Worm (Caenorhabditis elegans) whole organism, L2 larva: Measurements from ENCODE around the gene ptrg-1.

ENCODE experiments used
- Y55F3AM.14 ChIP-seq: fragments of 200-800 bp; sonication (Bioruptor generic); optimal IDR thresholded peaks from 2 replicates; lab custom pipeline; 2018; ENCODE audit warnings: mild to moderate bottlenecking, missing genetic modification characterization, missing compliant biosample characterization
- ZK546.5 ChIP-seq: sonication (generic microtip); optimal IDR thresholded peaks from 2 replicates; lab custom pipeline; 2017; ENCODE audit warnings: missing biosample characterization, missing genetic modification characterization
- alr-1 ChIP-seq: fragments of 150-350 bp; optimal IDR thresholded peaks from 2 replicates; lab custom pipeline; 2014; ENCODE audit warnings: missing biosample characterization, missing genetic modification characterization
- aly-2 ChIP-seq: fragments of 150-350 bp; optimal IDR thresholded peaks from 2 replicates; lab custom pipeline; 2014; ENCODE audit warnings: missing biosample characterization, missing genetic modification characterization
- ama-1 ChIP-seq: fragments of 150-350 bp; optimal IDR thresholded peaks from 2 replicates; lab custom pipeline; 2018; ENCODE audit warnings: inconsistent platforms
- blmp-1 ChIP-seq: sonication (generic microtip); optimal IDR thresholded peaks from 2 replicates; lab custom pipeline; 2017; ENCODE audit warnings: missing genetic modification characterization, mild to moderate bottlenecking, missing compliant biosample characterization, antibody characterized with exemption, moderate library complexity; ENCODE audit not compliant: insufficient read depth
- ceh-16 ChIP-seq: fragments of 150-350 bp; optimal IDR thresholded peaks from 2 replicates; lab custom pipeline; 2014; ENCODE audit warnings: missing biosample characterization, missing genetic modification characterization
- ceh-82 ChIP-seq: fragments of 150-350 bp; optimal IDR thresholded peaks from 2 replicates; lab custom pipeline; 2014; ENCODE audit warnings: missing biosample characterization, missing genetic modification characterization
- dmd-4 ChIP-seq: sonication (generic microtip); optimal IDR thresholded peaks from 2 replicates; lab custom pipeline; 2017; ENCODE audit warnings: missing biosample characterization, missing genetic modification characterization
- elt-1 ChIP-seq: fragments of 150-350 bp; optimal IDR thresholded peaks from 2 replicates; lab custom pipeline; 2014; ENCODE audit warnings: missing biosample characterization, missing genetic modification characterization
- fos-1 ChIP-seq: fragments of 150-350 bp; optimal IDR thresholded peaks from 2 replicates; lab custom pipeline; 2014; ENCODE audit warnings: missing biosample characterization, missing genetic modification characterization
- gmeb-1 ChIP-seq: fragments of 150-350 bp; optimal IDR thresholded peaks from 2 replicates; lab custom pipeline; 2014; ENCODE audit warnings: missing biosample characterization, missing genetic modification characterization
- lin-13 ChIP-seq: fragments of 150-350 bp; optimal IDR thresholded peaks from 2 replicates; lab custom pipeline; 2014; ENCODE audit warnings: missing biosample characterization, missing genetic modification reagents, missing genetic modification characterization
- mab-5 ChIP-seq: fragments of 150-350 bp; optimal IDR thresholded peaks from 2 replicates; lab custom pipeline; 2014; ENCODE audit warnings: missing biosample characterization, missing genetic modification characterization
- mbf-1 ChIP-seq: sonication (generic microtip); optimal IDR thresholded peaks from 2 replicates; lab custom pipeline; 2017; ENCODE audit warnings: missing biosample characterization, missing genetic modification characterization
- nhr-10 ChIP-seq: sonication (generic microtip); optimal IDR thresholded peaks from 2 replicates; lab custom pipeline; 2017; ENCODE audit warnings: missing biosample characterization, missing genetic modification characterization
- nhr-11 ChIP-seq: fragments of 150-350 bp; optimal IDR thresholded peaks from 2 replicates; lab custom pipeline; 2014; ENCODE audit warnings: missing biosample characterization, missing genetic modification characterization
- nhr-129 ChIP-seq: fragments of 150-350 bp; optimal IDR thresholded peaks from 2 replicates; lab custom pipeline; 2014; ENCODE audit warnings: missing biosample characterization, missing genetic modification characterization
- nhr-21 ChIP-seq: fragments of 150-350 bp; optimal IDR thresholded peaks from 2 replicates; lab custom pipeline; 2014; ENCODE audit warnings: missing biosample characterization, missing genetic modification characterization
- nhr-23 ChIP-seq: fragments of 150-350 bp; optimal IDR thresholded peaks from 2 replicates; lab custom pipeline; 2014; ENCODE audit warnings: missing biosample characterization, missing genetic modification reagents, missing genetic modification characterization
- nhr-237 ChIP-seq: fragments of 150-350 bp; optimal IDR thresholded peaks from 2 replicates; lab custom pipeline; 2014; ENCODE audit warnings: missing biosample characterization, missing genetic modification characterization
- nhr-6 ChIP-seq: fragments of 150-350 bp; optimal IDR thresholded peaks from 2 replicates; lab custom pipeline; 2014; ENCODE audit warnings: missing biosample characterization, missing genetic modification characterization
- nhr-77 ChIP-seq: fragments of 150-350 bp; optimal IDR thresholded peaks from 2 replicates; lab custom pipeline; 2014; ENCODE audit warnings: missing biosample characterization, missing genetic modification characterization
- peb-1 ChIP-seq: fragments of 150-350 bp; optimal IDR thresholded peaks from 2 replicates; lab custom pipeline; 2014; ENCODE audit warnings: missing biosample characterization, missing genetic modification characterization
- skn-1 ChIP-seq: sonication (generic microtip); optimal IDR thresholded peaks from 2 replicates; lab custom pipeline; 2017; ENCODE audit warnings: missing biosample characterization, missing genetic modification characterization
- sma-3 ChIP-seq: sonication (generic microtip); optimal IDR thresholded peaks from 2 replicates; lab custom pipeline; 2016; ENCODE audit warnings: missing genetic modification reagents, missing genetic modification characterization, missing compliant biosample characterization
- sma-9 ChIP-seq, 2 experiments: fragments of 150-350 bp in 1 of 2; sonication (generic microtip) in 1 of 2; optimal IDR thresholded peaks; 2 replicates each; lab custom pipeline; 2014 to 2016; ENCODE audit warnings: missing genetic modification characterization in 2 of 2, mild to moderate bottlenecking in 1 of 2, missing biosample characterization in 1 of 2, missing compliant biosample characterization in 1 of 2, missing genetic modification reagents in 1 of 2, moderate library complexity in 1 of 2
- snpc-4 ChIP-seq: fragments of 150-350 bp; optimal IDR thresholded peaks from 2 replicates; lab custom pipeline; 2014; ENCODE audit warnings: missing biosample characterization, missing genetic modification characterization
- unc-39 ChIP-seq: fragments of 150-350 bp; optimal IDR thresholded peaks from 2 replicates; lab custom pipeline; 2014; ENCODE audit warnings: missing biosample characterization, missing genetic modification characterization
- unc-55 ChIP-seq: fragments of 150-350 bp; sonication (generic microtip); optimal IDR thresholded peaks from 3 replicates; lab custom pipeline; 2014; ENCODE audit warnings: missing biosample characterization, missing genetic modification reagents, missing genetic modification characterization
- unc-62 ChIP-seq: fragments of 150-350 bp; optimal IDR thresholded peaks from 2 replicates; lab custom pipeline; 2014; ENCODE audit warnings: missing biosample characterization, missing genetic modification reagents, missing genetic modification characterization
- zag-1 ChIP-seq: fragments of 150-350 bp; optimal IDR thresholded peaks from 2 replicates; lab custom pipeline; 2014; ENCODE audit warnings: missing biosample characterization, missing genetic modification characterization
- ztf-11 ChIP-seq: sonication (generic microtip); optimal IDR thresholded peaks from 2 replicates; lab custom pipeline; 2017; ENCODE audit warnings: missing biosample characterization, missing genetic modification characterization
- ztf-4 ChIP-seq: fragments of 150-350 bp; optimal IDR thresholded peaks from 2 replicates; lab custom pipeline; 2014; ENCODE audit warnings: missing biosample characterization, missing genetic modification characterization

Gene ptrg-1

ce11 chrIV:10164086-10164485, 30.2 kb downstream of the ptrg-1 start:
- TF ChIP-seq nhr-237 (tag; lab: Kevin White, UChicago) = no peak

ce11 chrIV:10161706-10162105, 32.5 kb downstream of the ptrg-1 start, which contains the start of gene pps-1:
pps-1 (plus strand) TSS chrIV:10162006.
- TF ChIP-seq Y55F3AM.14 = no peak

DNA sequence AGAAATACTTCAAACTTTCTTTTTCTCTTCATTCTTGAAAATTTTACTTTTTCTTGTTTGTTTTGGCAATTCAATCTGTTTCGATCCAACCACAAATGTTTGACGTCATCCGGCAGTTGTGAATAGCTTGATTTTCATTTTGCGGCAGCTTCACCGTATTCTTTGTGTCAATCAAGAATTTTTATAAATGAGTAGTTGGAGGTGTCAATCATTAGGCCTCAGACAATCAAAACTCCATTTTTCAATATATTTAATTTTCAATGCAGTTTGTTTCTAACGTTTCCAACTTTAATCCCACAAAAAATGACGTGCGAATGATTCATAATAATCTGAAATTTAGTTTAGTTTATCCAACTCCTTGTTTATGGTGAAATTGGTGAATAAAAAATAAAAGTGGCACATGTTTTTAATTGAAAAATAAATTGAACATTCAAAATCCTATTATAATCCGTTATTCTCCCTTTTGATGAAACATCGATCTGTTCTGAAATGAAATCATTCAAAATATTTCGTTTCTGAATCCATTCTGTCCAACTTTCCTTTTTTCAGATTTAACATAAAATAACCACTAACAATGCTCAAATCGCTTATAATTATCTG, 36.7 kb downstream of the ptrg-1 start, which contains the start of gene ttr-53:
Gene ttr-53 (plus strand): TSS at position 550 of the 600 bp plus-strand sequence.
- TF ChIP-seq nhr-6 (tag; lab: Kevin White, UChicago) (no peak), snpc-4 (tag; lab: Kevin White, UChicago) (no peak), sma-9 (GFP tag; optimal IDR thresholded peaks at IDR 0.05; lab: Kevin White, UChicago) (no peak), sma-9 (tag; optimal IDR thresholded peaks at IDR 0.05; lab: Kevin White, UChicago) (no peak), blmp-1 (no peak), elt-1 (tag; lab: Kevin White, UChicago) (no peak), nhr-23 (tag; lab: Kevin White, UChicago) (no peak), ceh-82 (no peak), nhr-21 (tag; lab: Kevin White, UChicago) (no peak), gmeb-1 (tag; lab: Kevin White, UChicago) (no peak), nhr-129 (tag; lab: Kevin White, UChicago) (no peak), unc-55 (GFP tag; lab: Kevin White, UChicago) (no peak), mbf-1 (tag; lab: Kevin White, UChicago) (no peak), unc-39 (no peak), zag-1 (tag; lab: Kevin White, UChicago) (no peak), fos-1 (tag; lab: Kevin White, UChicago) (no peak), ztf-11 (tag; lab: Kevin White, UChicago) (no peak)

- TF ChIP-seq sma-3 (GFP tag; lab: Kevin White, UChicago) (no peak), alr-1 (tag; lab: Kevin White, UChicago) (no peak), nhr-11 (tag; lab: Kevin White, UChicago) (no peak), nhr-77 (tag; lab: Kevin White, UChicago) (no peak), peb-1 (no peak), mbf-1 (tag; lab: Kevin White, UChicago) (no peak), ceh-16 (tag; lab: Kevin White, UChicago) (no peak), nhr-21 (tag; lab: Kevin White, UChicago) (no peak), aly-2 (tag; lab: Kevin White, UChicago) (no peak), gmeb-1 (tag; lab: Kevin White, UChicago) (no peak), unc-55 (GFP tag; lab: Kevin White, UChicago) (no peak), mab-5 (tag; lab: Kevin White, UChicago) (no peak)
Observed at ce11 chrIV:10157034-10157433, 37.2 kb downstream of the ptrg-1 start.

- no peak for TF ChIP-seq nhr-6 (tag; lab: Kevin White, UChicago)
- no peak for TF ChIP-seq sma-9 (GFP tag; optimal IDR thresholded peaks at IDR 0.05; lab: Kevin White, UChicago)
- TF ChIP-seq sma-9 (tag; optimal IDR thresholded peaks at IDR 0.05; lab: Kevin White, UChicago) = no peak
- TF ChIP-seq unc-55 (GFP tag; lab: Kevin White, UChicago) = no peak
- TF ChIP-seq snpc-4 (tag; lab: Kevin White, UChicago) = no peak
- no peak for TF ChIP-seq nhr-10 (tag; lab: Kevin White, UChicago)
- no peak for TF ChIP-seq skn-1 (tag; lab: Kevin White, UChicago)
- TF ChIP-seq lin-13 (GFP tag; lab: Kevin White, UChicago) = no peak
- no peak for TF ChIP-seq dmd-4 (tag; lab: Kevin White, UChicago)
- no peak for TF ChIP-seq peb-1
- TF ChIP-seq nhr-77 (tag; lab: Kevin White, UChicago) = no peak
- no peak for TF ChIP-seq unc-62 (GFP tag; lab: Kevin White, UChicago)
- no peak for TF ChIP-seq ama-1 (lab: Kevin White, UChicago)
- TF ChIP-seq fos-1 (tag; lab: Kevin White, UChicago) = no peak
- no peak for TF ChIP-seq ztf-4 (tag; lab: Kevin White, UChicago)
- no peak for TF ChIP-seq zag-1 (tag; lab: Kevin White, UChicago)
- TF ChIP-seq ZK546.5 (tag; lab: Kevin White, UChicago) = no peak
- no peak for TF ChIP-seq ceh-16 (tag; lab: Kevin White, UChicago)
- TF ChIP-seq nhr-23 (tag; lab: Kevin White, UChicago) = no peak
Observed at ce11 chrIV:10155475-10155874, 38.8 kb downstream of the ptrg-1 start, which contains the start of gene ttr-54. ttr-54 (plus strand) TSS chrIV:10155775.
